Worm (Caenorhabditis elegans) whole organism, midembryonic: ENCODE measurements around the gene T10F2.2.

Experiments used
- klf-2 ChIP-seq: fragments of 200-800 bp; sonication (Bioruptor generic); conservative IDR thresholded peaks from 2 replicates; pipeline ENCODE4 v1.3.6; 2022; ENCODE audit warnings: missing genetic modification reagents, missing genetic modification characterization, missing compliant biosample characterization
- med-1 ChIP-seq: sonication (generic microtip); optimal IDR thresholded peaks from 2 replicates; lab custom pipeline; 2017; ENCODE audit warnings: missing genetic modification characterization, mild to moderate bottlenecking, missing compliant biosample characterization, antibody characterized with exemption, missing genetic modification reagents; ENCODE audit not compliant: insufficient read depth
- ref-1 ChIP-seq: fragments of 200-800 bp; sonication (Bioruptor generic); conservative IDR thresholded peaks from 2 replicates; pipeline ENCODE4 v1.3.6; 2022; ENCODE audit warnings: missing genetic modification reagents, missing genetic modification characterization, missing compliant biosample characterization
- tab-1 ChIP-seq: fragments of 200-800 bp; sonication (Bioruptor generic); IDR thresholded peaks from 2 replicates; pipeline ENCODE4 v1.3.6; 2022; ENCODE audit warnings: missing genetic modification characterization, missing compliant biosample characterization

- no peak for TF ChIP-seq med-1
- no peak for TF ChIP-seq tab-1
- TF ChIP-seq klf-2 (GFP tag; lab: Robert Waterston, UW) = no peak
- TF ChIP-seq ref-1 (GFP tag; lab: Robert Waterston, UW) = no peak
Measured at ce11 chrIII:5169699-5170098, 4.6 kb upstream of the T10F2.2 start, which contains the start of gene ulp-1.
